Worm (Caenorhabditis elegans) whole organism, L1 larva: ENCODE results near the gene F09E5.8.

Source experiments
- C04F5.9 ChIP-seq: sonication (generic microtip); optimal IDR thresholded peaks from 2 replicates; lab custom pipeline; 2016; ENCODE audit warnings: missing genetic modification characterization, missing compliant biosample characterization
- C16A3.4 ChIP-seq: fragments of 150-350 bp; optimal IDR thresholded peaks from 2 replicates; lab custom pipeline; 2014; ENCODE audit warnings: missing biosample characterization, missing genetic modification characterization
- F16B12.6 ChIP-seq: fragments of 150-350 bp; optimal IDR thresholded peaks from 2 replicates; lab custom pipeline; 2014; ENCODE audit warnings: missing biosample characterization, missing genetic modification characterization
- Y116A8C.19 ChIP-seq: sonication (generic microtip); optimal IDR thresholded peaks from 2 replicates; lab custom pipeline; 2016; ENCODE audit warnings: missing compliant biosample characterization, missing genetic modification characterization, borderline replicate concordance
- aha-1 ChIP-seq: fragments of 150-350 bp; optimal IDR thresholded peaks from 2 replicates; lab custom pipeline; 2014; ENCODE audit warnings: missing biosample characterization, missing genetic modification characterization
- alr-1 ChIP-seq: fragments of 200-800 bp; sonication (Bioruptor generic); optimal IDR thresholded peaks from 2 replicates; lab custom pipeline; 2018; ENCODE audit warnings: borderline replicate concordance, mild to moderate bottlenecking, missing genetic modification characterization, missing compliant biosample characterization
- ceh-63 ChIP-seq: fragments of 200-800 bp; sonication (Bioruptor generic); optimal IDR thresholded peaks from 2 replicates; lab custom pipeline; 2018; ENCODE audit warnings: mild to moderate bottlenecking, missing genetic modification characterization, missing compliant biosample characterization
- ceh-82 ChIP-seq, 3 experiments: fragments of 150-350 bp in 1 of 3; sonication (generic microtip) in 2 of 3; optimal IDR thresholded peaks; 2 replicates each; lab custom pipeline; 2014 to 2017; ENCODE audit warnings: missing biosample characterization in 3 of 3, missing genetic modification characterization in 3 of 3
- ceh-88 ChIP-seq: fragments of 200-800 bp; sonication (Bioruptor generic); IDR thresholded peaks from 2 replicates; pipeline ENCODE4 v1.3.6; 2022; ENCODE audit warnings: missing genetic modification characterization, missing compliant biosample characterization
- ceh-90 ChIP-seq: sonication (generic microtip); optimal IDR thresholded peaks from 2 replicates; lab custom pipeline; 2016; ENCODE audit warnings: missing genetic modification characterization, missing compliant biosample characterization
- dpl-1 ChIP-seq, 3 experiments: fragments of 150-350 bp in 2 of 3; sonication (generic microtip) in 1 of 3; optimal IDR thresholded peaks; 2 replicates each; lab custom pipeline; 2014 to 2017; ENCODE audit warnings: missing biosample characterization in 3 of 3, missing genetic modification characterization in 3 of 3, missing genetic modification reagents in 3 of 3
- dsc-1 ChIP-seq: sonication (generic microtip); optimal IDR thresholded peaks from 2 replicates; lab custom pipeline; 2016; ENCODE audit warnings: mild to moderate bottlenecking, missing genetic modification characterization, missing compliant biosample characterization
- efl-1 ChIP-seq, 4 experiments: fragments of 150-350 bp; optimal IDR thresholded peaks in 3 of 4; peaks in 1 of 4; 1 replicate in 1 of 4; 2 replicates in 3 of 4; lab custom pipeline; 2014; ENCODE audit warnings: missing biosample characterization in 2 of 4, missing genetic modification characterization in 2 of 4, missing genetic modification reagents in 2 of 4
- efl-3 ChIP-seq: fragments of 200-800 bp; sonication (Bioruptor generic); optimal IDR thresholded peaks from 2 replicates; lab custom pipeline; 2018; ENCODE audit warnings: mild to moderate bottlenecking, missing genetic modification characterization, missing compliant biosample characterization
- egl-27 ChIP-seq, 2 experiments: fragments of 150-350 bp in 1 of 2; sonication (generic microtip); optimal IDR thresholded peaks; 3 replicates each; lab custom pipeline; 2017 to 2018; ENCODE audit warnings: missing biosample characterization in 2 of 2, missing genetic modification characterization in 2 of 2, missing genetic modification reagents in 2 of 2
- elt-2 ChIP-seq: sonication (generic microtip); optimal IDR thresholded peaks from 2 replicates; lab custom pipeline; 2016; ENCODE audit warnings: missing genetic modification characterization, mild to moderate bottlenecking, inconsistent platforms, missing compliant biosample characterization, missing genetic modification reagents
- elt-3 ChIP-seq, 6 experiments: fragments of 150-350 bp in 1 of 6; sonication (generic microtip); optimal IDR thresholded peaks; 2 replicates each; lab custom pipeline; 2017 to 2018; ENCODE audit warnings: missing biosample characterization in 6 of 6, missing genetic modification characterization in 6 of 6, inconsistent platforms in 1 of 6
- ets-5 ChIP-seq: fragments of 200-800 bp; sonication (Bioruptor generic); IDR thresholded peaks from 2 replicates; pipeline ENCODE4 v1.3.6; 2022; ENCODE audit warnings: missing genetic modification characterization, missing compliant biosample characterization
- fkh-10 ChIP-seq: sonication (generic microtip); optimal IDR thresholded peaks from 2 replicates; lab custom pipeline; 2017; ENCODE audit warnings: missing biosample characterization, missing genetic modification reagents, missing genetic modification characterization
- fkh-4 ChIP-seq: sonication (generic microtip); optimal IDR thresholded peaks from 2 replicates; lab custom pipeline; 2016; ENCODE audit warnings: missing compliant biosample characterization, missing genetic modification characterization, borderline replicate concordance
- hlh-17 ChIP-seq: fragments of 200-800 bp; sonication (Bioruptor generic); optimal IDR thresholded peaks from 2 replicates; lab custom pipeline; 2018; ENCODE audit warnings: missing genetic modification characterization, mild to moderate bottlenecking, missing compliant biosample characterization, moderate library complexity, borderline replicate concordance
- hlh-4 ChIP-seq: sonication (generic microtip); optimal IDR thresholded peaks from 2 replicates; lab custom pipeline; 2016; ENCODE audit warnings: mild to moderate bottlenecking, missing genetic modification characterization, missing compliant biosample characterization
- hpl-2 ChIP-seq: fragments of 150-350 bp; optimal IDR thresholded peaks from 2 replicates; lab custom pipeline; 2014; ENCODE audit warnings: missing biosample characterization, missing genetic modification reagents, missing genetic modification characterization
- irx-1 ChIP-seq: sonication (generic microtip); optimal IDR thresholded peaks from 2 replicates; lab custom pipeline; 2016; ENCODE audit warnings: missing genetic modification characterization, missing compliant biosample characterization
- lin-15B ChIP-seq: fragments of 150-350 bp; sonication (generic microtip); optimal IDR thresholded peaks from 3 replicates; lab custom pipeline; 2014; ENCODE audit warnings: missing biosample characterization, missing genetic modification characterization
- mef-2 ChIP-seq: fragments of 150-350 bp; optimal IDR thresholded peaks from 2 replicates; lab custom pipeline; 2014; ENCODE audit warnings: missing biosample characterization, missing genetic modification characterization
- nhr-12 ChIP-seq: sonication (generic microtip); optimal IDR thresholded peaks from 2 replicates; lab custom pipeline; 2017; ENCODE audit warnings: missing biosample characterization, missing genetic modification characterization
- nhr-19 ChIP-seq: fragments of 200-800 bp; sonication (Bioruptor generic); conservative IDR thresholded peaks from 2 replicates; pipeline ENCODE4 v1.3.6; 2022; ENCODE audit warnings: missing genetic modification characterization, missing compliant biosample characterization
- nhr-237 ChIP-seq: fragments of 150-350 bp; optimal IDR thresholded peaks from 2 replicates; lab custom pipeline; 2014; ENCODE audit warnings: missing biosample characterization, missing genetic modification characterization
- nhr-76 ChIP-seq: sonication (generic microtip); optimal IDR thresholded peaks from 2 replicates; lab custom pipeline; 2017; ENCODE audit warnings: missing biosample characterization, missing genetic modification characterization
- nhr-85 ChIP-seq: sonication (generic microtip); peaks from one replicate; lab custom pipeline; 2016; ENCODE audit warnings: missing genetic modification characterization, inconsistent platforms, missing compliant biosample characterization
- nhr-90 ChIP-seq: sonication (generic microtip); optimal IDR thresholded peaks from 2 replicates; lab custom pipeline; 2016; ENCODE audit warnings: mild to moderate bottlenecking, missing genetic modification characterization, missing compliant biosample characterization; ENCODE audit not compliant: poor library complexity
- pag-3 ChIP-seq: sonication (generic microtip); optimal IDR thresholded peaks from 2 replicates; lab custom pipeline; 2017; ENCODE audit warnings: missing genetic modification characterization, mild to moderate bottlenecking, missing compliant biosample characterization, antibody characterized with exemption, borderline replicate concordance; ENCODE audit not compliant: insufficient read depth
- snpc-4 ChIP-seq: fragments of 150-350 bp; optimal IDR thresholded peaks from 2 replicates; lab custom pipeline; 2014; ENCODE audit warnings: missing biosample characterization, missing genetic modification characterization
- tbx-2 ChIP-seq: sonication (generic microtip); optimal IDR thresholded peaks from 2 replicates; lab custom pipeline; 2016; ENCODE audit warnings: missing genetic modification characterization, missing compliant biosample characterization
- tlp-1 ChIP-seq: fragments of 150-350 bp; optimal IDR thresholded peaks from 2 replicates; lab custom pipeline; 2014; ENCODE audit warnings: missing biosample characterization, missing genetic modification characterization
- unc-130 ChIP-seq: fragments of 150-350 bp; optimal IDR thresholded peaks from 2 replicates; lab custom pipeline; 2017; ENCODE audit warnings: missing biosample characterization, missing genetic modification characterization, inconsistent platforms
- unc-30 ChIP-seq: sonication (generic microtip); optimal IDR thresholded peaks from 2 replicates; lab custom pipeline; 2017; ENCODE audit warnings: missing biosample characterization, missing genetic modification characterization
- unc-62 ChIP-seq: fragments of 150-350 bp; optimal IDR thresholded peaks from 2 replicates; lab custom pipeline; 2014; ENCODE audit warnings: missing biosample characterization, missing genetic modification reagents, missing genetic modification characterization
- unc-86 ChIP-seq: sonication (generic microtip); optimal IDR thresholded peaks from 2 replicates; lab custom pipeline; 2016; ENCODE audit warnings: missing genetic modification characterization, missing compliant biosample characterization
- xbp-1 ChIP-seq: sonication (generic microtip); optimal IDR thresholded peaks from 2 replicates; lab custom pipeline; 2016; ENCODE audit warnings: missing genetic modification characterization, missing compliant biosample characterization
- zag-1 ChIP-seq: fragments of 150-350 bp; optimal IDR thresholded peaks from 2 replicates; lab custom pipeline; 2014; ENCODE audit warnings: missing biosample characterization, missing genetic modification characterization
- ztf-4 ChIP-seq: fragments of 150-350 bp; optimal IDR thresholded peaks from 2 replicates; lab custom pipeline; 2014; ENCODE audit warnings: missing biosample characterization, missing genetic modification characterization

F09E5.8 gene

ce11 chrII:5379614-5380077 is 29.2 kb downstream of the F09E5.8 start, which contains the start of gene pkc-3 (continued):
- TF ChIP-seq ceh-88 (no peak), hpl-2 (peak; percentile 67), irx-1 (peak; percentile 29), efl-1 (optimal IDR thresholded peaks at IDR 0.05; lab: Kevin White, UChicago) (peak; percentile 53 to 54), efl-1 (GFP tag; optimal IDR thresholded peaks at IDR 0.05 in 1 of 2; lab: Kevin White, UChicago) (peak; percentile 21 to 95), nhr-12 (tag; lab: Kevin White, UChicago) (no peak), hlh-4 (tag; lab: Kevin White, UChicago) (no peak), ceh-63 (GFP tag; lab: Kevin White, UChicago) (no peak), C04F5.9 (tag; lab: Kevin White, UChicago) (no peak), snpc-4 (tag; lab: Kevin White, UChicago) (no peak), hlh-17 (no peak), unc-62 (GFP tag; lab: Kevin White, UChicago) (no peak), unc-30 (no peak), tlp-1 (no peak), C16A3.4 (tag; lab: Kevin White, UChicago) (peak; percentile 60), elt-3 (tag; optimal IDR thresholded peaks at IDR 0.05; lab: Kevin White, UChicago) (peak in 3 of 6 experiments; percentile 6 to 74 (median 66)), egl-27 (tag; optimal IDR thresholded peaks at IDR 0.05; lab: Kevin White, UChicago) (no peak), nhr-90 (peak; percentile 77), dpl-1 (GFP tag; optimal IDR thresholded peaks at IDR 0.05; lab: Kevin White, UChicago) (peak in 2 of 3 experiments; percentile 47 to 50), pag-3 (tag; lab: Kevin White, UChicago) (no peak), lin-15B (tag; lab: Kevin White, UChicago) (peak; percentile 17), elt-2 (tag; lab: Kevin White, UChicago) (peak; percentile 68), zag-1 (tag; lab: Kevin White, UChicago) (no peak), mef-2 (tag; lab: Kevin White, UChicago) (no peak), efl-3 (GFP tag; lab: Kevin White, UChicago) (no peak), ets-5 (GFP tag; lab: Robert Waterston, UW) (no peak), F16B12.6 (tag; lab: Kevin White, UChicago) (no peak), unc-130 (tag; lab: Kevin White, UChicago) (no peak), dsc-1 (tag; lab: Kevin White, UChicago) (no peak), nhr-237 (tag; lab: Kevin White, UChicago) (no peak), nhr-19 (GFP tag; lab: Robert Waterston, UW) (peak; percentile 56), ceh-90 (tag; lab: Kevin White, UChicago) (no peak), alr-1 (tag; lab: Kevin White, UChicago) (no peak), nhr-85 (tag; lab: Kevin White, UChicago) (peak; percentile 81), unc-86 (tag; lab: Kevin White, UChicago) (no peak), Y116A8C.19 (tag; lab: Kevin White, UChicago) (no peak), fkh-10 (GFP tag; lab: Kevin White, UChicago) (no peak), xbp-1 (tag; lab: Kevin White, UChicago) (peak; percentile 30), ceh-82 (tag; optimal IDR thresholded peaks at IDR 0.05; lab: Kevin White, UChicago) (peak in 1 of 3 experiments; percentile 17), aha-1 (no peak), ztf-4 (tag; lab: Kevin White, UChicago) (peak; percentile 78), fkh-4 (tag; lab: Kevin White, UChicago) (no peak), nhr-76 (tag; lab: Kevin White, UChicago) (no peak), tbx-2 (tag; lab: Kevin White, UChicago) (peak; percentile 32)
- TF ChIP-seq, all 84 proteins: peak for 37
